Fruit fly (Drosophila melanogaster): ENCODE data around the gene CG14947.

Gene CG14947

dm6 chr2L:12110810-12111209, 34.9 kb downstream of the CG14947 start, which contains the start of gene Phae2:
Phae2 (plus strand) TSS chr2L:12111110.
- TF ChIP-seq woc (GFP tag; optimal IDR thresholded peaks at IDR 0.05) (no peak), Myc (optimal IDR thresholded peaks at IDR 0.05) (no peak)

- no peak for TF ChIP-seq tai (GFP tag; optimal IDR thresholded peaks at IDR 0.05)
- TF ChIP-seq CrebA (GFP tag; optimal IDR thresholded peaks at IDR 0.05; ENCODE audit: borderline replicate concordance), result no peak
- peak; percentile 45 for TF ChIP-seq h (GFP tag; optimal IDR thresholded peaks at IDR 0.05)
- TF ChIP-seq Dfd (GFP tag; optimal IDR thresholded peaks at IDR 0.05), result no peak
- TF ChIP-seq Vsx2 (GFP tag; optimal IDR thresholded peaks at IDR 0.05; ENCODE audit: partially characterized antibody), result no peak
- TF ChIP-seq Sp1 (GFP tag; optimal IDR thresholded peaks at IDR 0.05), result peak; percentile 47
- TF ChIP-seq Hnf4 (GFP tag; optimal IDR thresholded peaks at IDR 0.05), result peak; percentile 39
- no peak for TF ChIP-seq Abd-B (GFP tag; optimal IDR thresholded peaks at IDR 0.05)
- TF ChIP-seq rgr (GFP tag; optimal IDR thresholded peaks at IDR 0.05), result peak; percentile 12
- peak; percentile 12 for TF ChIP-seq Myc (optimal IDR thresholded peaks at IDR 0.05)
- peak in 1 of 2 experiments; percentile 21 for TF ChIP-seq foxo (GFP tag; optimal IDR thresholded peaks at IDR 0.05)
- peak; percentile 56 for TF ChIP-seq br (GFP tag; optimal IDR thresholded peaks at IDR 0.05)
- TF ChIP-seq ey (GFP tag; optimal IDR thresholded peaks at IDR 0.05), result peak; percentile 51
- peak; percentile 49 for TF ChIP-seq OdsH (GFP tag; optimal IDR thresholded peaks at IDR 0.05)
- TF ChIP-seq woc (GFP tag; optimal IDR thresholded peaks at IDR 0.05), result peak; percentile 87
- peak; percentile 47 for TF ChIP-seq HLH106 (tag; optimal IDR thresholded peaks at IDR 0.05)
- peak; percentile 46 for TF ChIP-seq psq (GFP tag; optimal IDR thresholded peaks at IDR 0.05)
- peak; percentile 87 for TF ChIP-seq fru (GFP tag; optimal IDR thresholded peaks at IDR 0.05)
- no peak for TF ChIP-seq GATAd (GFP tag; optimal IDR thresholded peaks at IDR 0.05)
Observed at dm6 chr2L:12112943-12113557, 37.1 kb downstream of the CG14947 start.

- TF ChIP-seq Hr83 (GFP tag; optimal IDR thresholded peaks at IDR 0.05; ENCODE audit: poor library complexity, severe bottlenecking) (no peak), fru (GFP tag; optimal IDR thresholded peaks at IDR 0.05) (no peak), sage (GFP tag; optimal IDR thresholded peaks at IDR 0.05) (no peak), sv (GFP tag; optimal IDR thresholded peaks at IDR 0.05) (no peak), psq (GFP tag; optimal IDR thresholded peaks at IDR 0.05) (no peak), lola (GFP tag; optimal IDR thresholded peaks at IDR 0.05) (no peak)
Observed at dm6 chr2L:12114159-12114558, 38.3 kb downstream of the CG14947 start, which contains the start of gene CG17211. CG17211 (plus strand) TSS chr2L:12114360.

dm6 chr2L:12115809-12116208, 39.9 kb downstream of the CG14947 start:
- no peak for TF ChIP-seq Dif (GFP tag; optimal IDR thresholded peaks at IDR 0.05; ENCODE audit: partially characterized antibody)
- no peak for TF ChIP-seq sv (GFP tag; optimal IDR thresholded peaks at IDR 0.05)
- TF ChIP-seq dl (GFP tag; optimal IDR thresholded peaks at IDR 0.05; ENCODE audit: insufficient read depth in 1 of 2, partially characterized antibody in 2 of 2), result no peak
- TF ChIP-seq foxo (GFP tag; optimal IDR thresholded peaks at IDR 0.05), result no peak
- TF ChIP-seq br (GFP tag; optimal IDR thresholded peaks at IDR 0.05), result no peak

- no peak for TF ChIP-seq CrebA (GFP tag; optimal IDR thresholded peaks at IDR 0.05; ENCODE audit: borderline replicate concordance)
- peak in 1 of 2 experiments; percentile 4 for TF ChIP-seq foxo (GFP tag; optimal IDR thresholded peaks at IDR 0.05)
- no peak for TF ChIP-seq usp (GFP tag; optimal IDR thresholded peaks at IDR 0.05)
Observed at dm6 chr2L:12120000-12120399, 44.1 kb downstream of the CG14947 start.
